Fruit fly (Drosophila melanogaster): Measurements from ENCODE around the gene Arl1.

Arl1 gene

DNA sequence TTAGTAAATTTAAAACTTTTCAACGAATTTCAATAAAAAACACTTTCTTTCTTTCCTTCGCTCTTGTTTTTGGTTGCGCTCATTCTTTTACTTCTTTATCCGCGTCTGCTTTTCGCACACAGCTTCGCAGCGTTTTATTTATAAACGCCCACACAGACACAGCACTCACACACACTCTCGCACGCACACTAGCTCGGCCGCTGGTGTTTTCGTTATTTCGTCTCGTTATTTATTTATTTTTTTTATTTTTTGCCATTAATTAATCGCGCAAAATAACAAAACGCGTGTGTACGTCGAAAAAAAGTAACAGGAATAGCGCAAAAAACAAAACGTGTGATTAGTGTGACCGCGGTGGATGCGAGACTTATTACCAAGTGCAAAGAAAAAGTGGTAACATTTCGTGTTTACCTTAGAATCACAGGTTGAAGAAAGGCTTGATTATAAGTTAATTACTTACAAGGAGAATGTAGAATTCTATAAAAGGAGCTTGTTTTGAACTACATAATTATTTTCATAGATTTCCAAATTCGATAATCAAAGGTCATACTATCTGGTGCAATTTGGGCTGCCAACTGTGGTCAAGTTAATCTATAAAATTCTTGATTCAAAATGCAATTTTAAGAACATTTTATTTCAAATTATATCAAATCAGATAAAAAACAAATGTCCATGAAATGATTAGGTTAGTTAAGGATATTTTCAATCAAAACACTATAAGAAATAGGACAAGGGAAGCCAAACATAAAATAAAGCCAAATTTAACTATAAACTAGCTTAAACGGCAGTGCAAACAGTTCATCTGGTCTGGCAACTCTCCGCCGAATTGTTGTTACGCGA lies 21.7 kb downstream of the Arl1 start, which contains the start of the genes hzg and mRpS31 (continued):
- TF ChIP-seq hbn (GFP tag; IDR thresholded peaks at IDR 0.05; ENCODE audit: partially characterized antibody) (no peak), Fer2 (tag; optimal IDR thresholded peaks at IDR 0.05) (peak; percentile 20), NC2β (GFP tag; optimal IDR thresholded peaks at IDR 0.05) (peak; percentile 6), CG18619 (GFP tag; optimal IDR thresholded peaks at IDR 0.05) (peak; percentile 5), Hey (tag; optimal IDR thresholded peaks at IDR 0.05) (no peak), CG8281 (tag; optimal IDR thresholded peaks at IDR 0.05) (no peak), ro (GFP tag; IDR thresholded peaks at IDR 0.05) (no peak), H15 (GFP tag; IDR thresholded peaks at IDR 0.05) (no peak), CG8359 (GFP tag; optimal IDR thresholded peaks at IDR 0.05; ENCODE audit: borderline replicate concordance) (no peak), caup (GFP tag; optimal IDR thresholded peaks at IDR 0.05; ENCODE audit: severe bottlenecking) (no peak), Dp (GFP tag; optimal IDR thresholded peaks at IDR 0.05) (peak; percentile 9), CG1529 (GFP tag; optimal IDR thresholded peaks at IDR 0.05) (no peak), Usf (GFP tag; optimal IDR thresholded peaks at IDR 0.05) (no peak), D (optimal IDR thresholded peaks at IDR 0.05) (no peak), D (GFP tag; optimal IDR thresholded peaks at IDR 0.05) (peak; percentile 26), rib (GFP tag; IDR thresholded peaks at IDR 0.05) (peak; percentile 69), MTF-1 (GFP tag; optimal IDR thresholded peaks at IDR 0.05; ENCODE audit: borderline replicate concordance) (no peak), sd (tag; optimal IDR thresholded peaks at IDR 0.05) (peak; percentile 62), CG11093 (GFP tag; IDR thresholded peaks at IDR 0.05) (no peak), kni (GFP tag; optimal IDR thresholded peaks at IDR 0.05) (no peak), CkIIα-i1 (GFP tag; IDR thresholded peaks at IDR 0.05) (no peak), CG15073 (GFP tag; optimal IDR thresholded peaks at IDR 0.05) (no peak), bowl (GFP tag; IDR thresholded peaks at IDR 0.05) (no peak), ranshi (GFP tag; IDR thresholded peaks at IDR 0.05) (peak; percentile 65; the same call in 1 of the 2 replicates), shn (GFP tag; optimal IDR thresholded peaks at IDR 0.05) (peak; percentile 46), CG15011 (GFP tag; optimal IDR thresholded peaks at IDR 0.05) (no peak), GATAe (GFP tag; conservative IDR thresholded peaks at IDR 0.05) (no peak), sug (tag; optimal IDR thresholded peaks at IDR 0.05) (peak; percentile 67), H2.0 (GFP tag; IDR thresholded peaks at IDR 0.05) (peak; percentile 43; the same call in 1 of the 2 replicates), Mes4 (GFP tag; optimal IDR thresholded peaks at IDR 0.05) (no peak), CG34224 (GFP tag; IDR thresholded peaks at IDR 0.05; ENCODE audit: partially characterized antibody) (no peak), jumu (GFP tag; optimal IDR thresholded peaks at IDR 0.05) (peak; percentile 41), Med (GFP tag) (peak; percentile 87), Sry-δ (GFP tag; optimal IDR thresholded peaks at IDR 0.05) (peak; percentile 42), ATbp (GFP tag; optimal IDR thresholded peaks at IDR 0.05) (no peak), kay (GFP tag; optimal IDR thresholded peaks at IDR 0.05) (peak; percentile 10), repo (GFP tag; optimal IDR thresholded peaks at IDR 0.05) (peak; percentile 13), Max (GFP tag; optimal IDR thresholded peaks at IDR 0.05) (peak; percentile 54), Myb (GFP tag; optimal IDR thresholded peaks at IDR 0.05) (peak; percentile 5), psq (GFP tag; optimal IDR thresholded peaks at IDR 0.05) (peak; percentile 74), org-1 (GFP tag; optimal IDR thresholded peaks at IDR 0.05) (no peak), br (optimal IDR thresholded peaks at IDR 0.05) (no peak), Aef1 (GFP tag; IDR thresholded peaks at IDR 0.05) (no peak), CG8290 (GFP tag; optimal IDR thresholded peaks at IDR 0.05) (peak; percentile 36), CG8290 (tag; optimal IDR thresholded peaks at IDR 0.05) (peak in 1 of 2 experiments; percentile 5), CHES-1-like (GFP tag; optimal IDR thresholded peaks at IDR 0.05) (peak; percentile 20), Hand (GFP tag; optimal IDR thresholded peaks at IDR 0.05) (no peak), z (GFP tag; IDR thresholded peaks at IDR 0.05) (no peak), Dip2 (GFP tag; IDR thresholded peaks at IDR 0.05) (no peak), CG11085 (GFP tag; IDR thresholded peaks at IDR 0.05) (0 out of 2 replicates have a peak, but pooled peaks have one; percentile 10)
